Fruit fly (Drosophila melanogaster): ENCODE measurements around the gene Hexo1.

The Hexo1 gene

DNA sequence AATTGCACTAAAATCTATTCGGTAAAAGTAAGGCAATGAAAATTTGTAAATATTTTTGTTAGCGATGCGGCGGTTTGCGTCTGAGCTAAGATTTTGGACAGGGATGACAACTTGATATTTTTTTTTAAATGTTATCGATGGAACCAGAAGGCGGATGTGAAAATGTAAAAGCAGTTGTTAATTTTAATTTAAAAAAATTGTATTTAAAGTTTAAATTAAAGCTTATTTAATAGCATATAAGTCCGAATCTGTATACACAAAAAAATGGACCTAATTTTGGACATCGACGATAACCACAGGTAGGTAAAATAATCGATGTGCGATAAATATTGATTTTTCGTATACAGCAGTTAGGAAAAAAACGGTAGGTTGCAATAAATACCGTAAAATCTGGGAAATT lies 26.1 kb upstream of the Hexo1 start, which contains the start of the genes CG11586 and VhaM9.7-a (continued):
- no peak for TF ChIP-seq Ets96B (tag; optimal IDR thresholded peaks at IDR 0.05)
- TF ChIP-seq CG16779 (tag; optimal IDR thresholded peaks at IDR 0.05), result no peak
- TF ChIP-seq esn (GFP tag; optimal IDR thresholded peaks at IDR 0.05), result peak; percentile 48
- no peak for TF ChIP-seq CG6792 (GFP tag; optimal IDR thresholded peaks at IDR 0.05)
- no peak for TF ChIP-seq CG6854 (GFP tag; optimal IDR thresholded peaks at IDR 0.05)
- peak; percentile 58 for TF ChIP-seq fkh (GFP tag; optimal IDR thresholded peaks at IDR 0.05)
- TF ChIP-seq OdsH (GFP tag; optimal IDR thresholded peaks at IDR 0.05), result no peak
- TF ChIP-seq CG8119 (GFP tag; IDR thresholded peaks at IDR 0.05), result no peak
- no peak for TF ChIP-seq CG32006 (GFP tag; optimal IDR thresholded peaks at IDR 0.05)
- TF ChIP-seq Sox14 (GFP tag; optimal IDR thresholded peaks at IDR 0.05), result no peak

DNA sequence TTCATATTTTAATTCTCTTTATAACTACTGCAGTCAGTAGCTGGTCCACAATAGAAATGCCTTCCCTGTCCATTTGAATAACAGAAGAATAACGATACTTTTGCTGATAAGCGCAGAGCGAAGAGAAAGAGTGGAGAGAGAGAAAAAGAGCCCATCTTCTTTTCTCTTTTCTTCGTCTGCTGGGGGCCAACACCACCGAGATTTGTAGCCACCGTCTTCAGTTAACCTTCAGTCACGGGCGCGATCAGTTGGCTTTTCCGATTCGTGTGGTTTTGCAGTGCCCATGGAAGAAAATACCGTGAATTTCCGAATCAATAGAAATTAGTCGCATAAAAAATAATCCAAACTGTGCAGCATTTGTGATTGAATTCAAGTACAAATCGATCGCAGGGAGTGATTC lies 24.9 kb upstream of the Hexo1 start, which contains the start of gene CG1273:
Gene CG1273 (plus strand): TSS at position 218 of the 400 bp plus-strand sequence.
- TF ChIP-seq ss (GFP tag; optimal IDR thresholded peaks at IDR 0.05) (no peak), CG6163 (GFP tag; IDR thresholded peaks at IDR 0.05) (no peak), Ets96B (tag; optimal IDR thresholded peaks at IDR 0.05) (no peak), CG34406 (GFP tag; optimal IDR thresholded peaks at IDR 0.05) (no peak), svp (GFP tag) (no peak), esn (GFP tag; optimal IDR thresholded peaks at IDR 0.05) (peak; percentile 10)

DNA sequence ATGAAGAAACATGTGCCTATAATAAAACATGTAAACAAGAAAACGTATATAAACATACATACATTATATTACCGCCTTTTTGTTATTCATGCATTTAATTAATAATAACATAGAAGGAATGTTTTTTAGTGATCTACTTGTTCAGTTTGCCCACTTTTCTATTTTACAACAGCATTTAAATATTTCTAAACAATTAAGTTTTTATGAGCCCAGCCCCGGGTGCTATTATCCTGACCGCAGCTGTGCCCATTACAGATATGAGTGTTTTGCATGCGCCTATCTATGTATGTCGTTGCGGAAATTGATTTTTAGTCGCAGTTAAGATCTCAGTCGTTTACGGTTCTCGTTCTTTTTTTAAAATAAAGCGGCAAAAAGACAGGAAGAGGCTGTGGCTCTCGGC lies 23.5 kb upstream of the Hexo1 start:
- no peak for TF ChIP-seq CG8119 (GFP tag; IDR thresholded peaks at IDR 0.05)
- peak; percentile 63 for TF ChIP-seq Eip78C (GFP tag)
- TF ChIP-seq Met (GFP tag; optimal IDR thresholded peaks at IDR 0.05), result no peak
- TF ChIP-seq achi (GFP tag; optimal IDR thresholded peaks at IDR 0.05), result no peak
- TF ChIP-seq CG3919 (GFP tag; optimal IDR thresholded peaks at IDR 0.05), result no peak
- no peak for TF ChIP-seq net (GFP tag; optimal IDR thresholded peaks at IDR 0.05)
- TF ChIP-seq Hr38 (GFP tag; optimal IDR thresholded peaks at IDR 0.05), result no peak
- TF ChIP-seq CG32006 (GFP tag; optimal IDR thresholded peaks at IDR 0.05), result peak; percentile 33
- TF ChIP-seq Sox102F (GFP tag; optimal IDR thresholded peaks at IDR 0.05), result no peak
- TF ChIP-seq CG6163 (GFP tag; IDR thresholded peaks at IDR 0.05), result 0 out of 3 replicates have a peak, but pooled peaks have one; percentile 6

DNA sequence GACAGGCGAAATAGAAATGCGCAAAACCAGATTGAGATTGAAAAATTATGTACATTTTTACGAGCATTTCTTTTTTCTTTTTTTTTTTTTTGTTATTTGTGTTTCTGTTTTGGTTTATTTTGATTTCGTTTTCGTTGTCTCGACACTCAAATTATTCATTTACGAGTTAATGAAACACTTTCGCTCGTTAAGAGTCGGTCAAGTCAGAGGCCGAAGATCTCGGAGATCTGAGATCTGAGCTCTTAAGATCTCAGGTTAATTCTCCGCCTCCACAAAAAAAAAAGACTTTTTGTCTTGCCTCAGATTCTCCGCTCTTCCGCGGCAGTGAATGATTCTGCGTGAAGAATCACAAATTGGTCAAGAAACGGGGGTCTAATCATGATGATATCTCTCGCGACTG lies 22.6 kb upstream of the Hexo1 start:
- TF ChIP-seq dac (GFP tag; optimal IDR thresholded peaks at IDR 0.05) (no peak), CG15336 (GFP tag; IDR thresholded peaks at IDR 0.05) (no peak), CG3032 (tag; optimal IDR thresholded peaks at IDR 0.05) (no peak), Met (GFP tag; optimal IDR thresholded peaks at IDR 0.05) (no peak), achi (GFP tag; optimal IDR thresholded peaks at IDR 0.05) (no peak), CG34406 (GFP tag; optimal IDR thresholded peaks at IDR 0.05) (no peak), Sox15 (GFP tag; optimal IDR thresholded peaks at IDR 0.05) (no peak), dsx (GFP tag; optimal IDR thresholded peaks at IDR 0.05; ENCODE audit: poor library complexity, severe bottlenecking) (no peak), Lpt (GFP tag; optimal IDR thresholded peaks at IDR 0.05) (no peak), net (GFP tag; optimal IDR thresholded peaks at IDR 0.05) (no peak), salr (GFP tag; optimal IDR thresholded peaks at IDR 0.05) (no peak)

DNA sequence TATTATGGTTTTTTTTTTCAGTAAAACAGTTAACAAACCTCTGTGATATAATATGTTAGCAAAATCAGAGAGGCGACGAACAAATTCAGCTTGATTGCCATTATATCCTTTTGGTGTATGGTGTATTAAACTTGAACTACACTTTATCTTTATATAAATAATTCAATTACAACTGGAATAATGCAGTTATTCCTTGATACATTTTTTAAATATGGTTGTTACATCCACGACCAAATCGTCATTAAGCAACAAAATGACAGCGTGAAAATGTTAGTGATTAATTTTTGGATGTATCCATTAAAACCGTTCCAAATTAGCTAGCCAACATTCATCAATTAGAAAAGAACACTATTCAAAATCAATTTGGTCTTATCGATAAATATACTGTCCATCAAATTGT lies 21.0 kb upstream of the Hexo1 start, which contains the start of gene CG33764:
Gene CG33764 (minus strand): TSS at position 101 of the 400 bp plus-strand sequence.
- no peak for TF ChIP-seq Sox14 (GFP tag; optimal IDR thresholded peaks at IDR 0.05)
- no peak for TF ChIP-seq CG1621 (tag; optimal IDR thresholded peaks at IDR 0.05)
- no peak for TF ChIP-seq salr (GFP tag; optimal IDR thresholded peaks at IDR 0.05)
- TF ChIP-seq CG31627 (GFP tag; optimal IDR thresholded peaks at IDR 0.05), result no peak
- TF ChIP-seq CG10669 (GFP tag; optimal IDR thresholded peaks at IDR 0.05), result no peak
- no peak for TF ChIP-seq cyc (GFP tag; optimal IDR thresholded peaks at IDR 0.05)
- no peak for TF ChIP-seq Eip75B (GFP tag; optimal IDR thresholded peaks at IDR 0.05)
- TF ChIP-seq Gug (GFP tag; IDR thresholded peaks at IDR 0.05), result no peak
- TF ChIP-seq CG6808 (GFP tag; optimal IDR thresholded peaks at IDR 0.05), result no peak
- no peak for TF ChIP-seq vri (GFP tag; optimal IDR thresholded peaks at IDR 0.05)
- TF ChIP-seq eg (GFP tag; IDR thresholded peaks at IDR 0.05), result no peak
- no peak for TF ChIP-seq dac (GFP tag; optimal IDR thresholded peaks at IDR 0.05)
- no peak for TF ChIP-seq CG16779 (tag; optimal IDR thresholded peaks at IDR 0.05)
- no peak for TF ChIP-seq CG6163 (GFP tag; IDR thresholded peaks at IDR 0.05)
- no peak for TF ChIP-seq Sox15 (GFP tag; optimal IDR thresholded peaks at IDR 0.05)

All from whole organism, prepupa.